Fruit fly (Drosophila melanogaster): Measurements from ENCODE around the gene ScsbetaA.

dm6 chr3R:8931064-8931419 is 7.5 kb upstream of the ScsbetaA start:
- TF ChIP-seq usp (GFP tag; optimal IDR thresholded peaks at IDR 0.05), result no peak
- no peak for TF ChIP-seq pan (optimal IDR thresholded peaks at IDR 0.05)

Measured in whole organism.